Fruit fly (Drosophila melanogaster) whole organism, embryonic: ENCODE results near the gene Cka.

Experiments used
- CG10366 ChIP-seq: fragments of 200-800 bp; sonication (Bioruptor generic); IDR thresholded peaks from 2 replicates; pipeline ENCODE4 v1.3.6; 2022; ENCODE audit warnings: missing biosample characterization, missing genetic modification characterization
- CG11504 ChIP-seq: fragments of 200-800 bp; sonication (Bioruptor generic); optimal IDR thresholded peaks from 3 replicates; lab custom pipeline; 2019; ENCODE audit warnings: missing biosample characterization, mild to moderate bottlenecking, missing genetic modification characterization, moderate library complexity
- CG12071 ChIP-seq: fragments of 200-800 bp; sonication (Bioruptor generic); optimal IDR thresholded peaks from 3 replicates; lab custom pipeline; 2018; ENCODE audit warnings: missing biosample characterization, mild to moderate bottlenecking, missing genetic modification characterization
- CG13296 ChIP-seq: fragments of 200-800 bp; sonication (Bioruptor generic); optimal IDR thresholded peaks from 3 replicates; lab custom pipeline; 2018; ENCODE audit warnings: missing biosample characterization, mild to moderate bottlenecking, missing genetic modification characterization
- CG15011 ChIP-seq: fragments of 200-800 bp; sonication (Bioruptor generic); optimal IDR thresholded peaks from 3 replicates; lab custom pipeline; 2018; ENCODE audit warnings: missing biosample characterization, mild to moderate bottlenecking, missing genetic modification characterization
- CG15479 ChIP-seq: fragments of 200-800 bp; sonication (Bioruptor generic); optimal IDR thresholded peaks from 3 replicates; lab custom pipeline; 2019; ENCODE audit warnings: missing biosample characterization, mild to moderate bottlenecking, missing genetic modification characterization, moderate library complexity
- CG1832 ChIP-seq: fragments of 200-800 bp; sonication (Bioruptor generic); optimal IDR thresholded peaks from 2 replicates; lab custom pipeline; 2017; ENCODE audit warnings: missing biosample characterization, mild to moderate bottlenecking, missing genetic modification characterization, inconsistent platforms
- CG2116 ChIP-seq: fragments of 200-800 bp; sonication (Bioruptor generic); optimal IDR thresholded peaks from 3 replicates; lab custom pipeline; 2018; ENCODE audit warnings: missing biosample characterization, mild to moderate bottlenecking, missing genetic modification characterization
- CG30020 ChIP-seq: fragments of 200-800 bp; optimal IDR thresholded peaks from 2 replicates; lab custom pipeline; 2019; ENCODE audit warnings: missing biosample characterization, mild to moderate bottlenecking, missing genetic modification characterization, moderate library complexity
- CG32772 ChIP-seq: fragments of 200-800 bp; sonication (Bioruptor generic); IDR thresholded peaks from 2 replicates; pipeline ENCODE4 v1.3.6; 2022; ENCODE audit warnings: missing biosample characterization, missing genetic modification characterization
- CG34224 ChIP-seq: fragments of 200-800 bp; sonication (Bioruptor generic); IDR thresholded peaks from 3 replicates; pipeline ENCODE4 v1.3.6; 2022; ENCODE audit warnings: missing biosample characterization, missing genetic modification characterization; ENCODE audit not compliant: partially characterized antibody
- CG34422 ChIP-seq: fragments of 200-800 bp; sonication (Bioruptor generic); IDR thresholded peaks from 3 replicates; pipeline ENCODE4 v1.3.6; 2022; ENCODE audit warnings: missing biosample characterization, missing genetic modification characterization
- CG3847 ChIP-seq: fragments of 200-800 bp; sonication (Bioruptor generic); IDR thresholded peaks from 2 replicates; pipeline ENCODE4 v1.3.6; 2022; ENCODE audit warnings: missing biosample characterization, missing genetic modification characterization
- CG5180 ChIP-seq: fragments of 200-800 bp; sonication (Bioruptor generic); optimal IDR thresholded peaks from 3 replicates; lab custom pipeline; 2017; ENCODE audit warnings: missing biosample characterization, missing genetic modification characterization, mild to moderate bottlenecking, moderate library complexity, missing genetic modification reagents
- CG7357 ChIP-seq: fragments of 200-800 bp; sonication (Bioruptor generic); IDR thresholded peaks from 3 replicates; pipeline ENCODE4 v1.3.6; 2022; ENCODE audit warnings: missing biosample characterization, missing genetic modification characterization
- CG8359 ChIP-seq: fragments of 200-800 bp; sonication (Bioruptor generic); optimal IDR thresholded peaks from 2 replicates; lab custom pipeline; 2017; ENCODE audit warnings: missing biosample characterization, mild to moderate bottlenecking, missing genetic modification characterization, borderline replicate concordance
- Dbx ChIP-seq: fragments of 200-800 bp; sonication (Bioruptor generic); IDR thresholded peaks from 3 replicates; pipeline ENCODE4 v1.3.6; 2022; ENCODE audit warnings: missing biosample characterization, missing genetic modification characterization
- Doc3 ChIP-seq: fragments of 200-800 bp; sonication (Bioruptor generic); IDR thresholded peaks from 3 replicates; pipeline ENCODE4 v1.3.6; 2022; ENCODE audit warnings: missing biosample characterization, missing genetic modification characterization; ENCODE audit not compliant: partially characterized antibody
- HHEX ChIP-seq: fragments of 200-800 bp; sonication (Bioruptor generic); optimal IDR thresholded peaks from 3 replicates; lab custom pipeline; 2017; ENCODE audit warnings: missing biosample characterization, mild to moderate bottlenecking, missing genetic modification characterization, missing genetic modification reagents
- Hmx ChIP-seq: fragments of 200-800 bp; sonication (Bioruptor generic); optimal IDR thresholded peaks from 2 replicates; lab custom pipeline; 2016; ENCODE audit warnings: missing biosample characterization, missing genetic modification characterization
- Kr ChIP-seq: fragments of 200-800 bp; sonication (Bioruptor generic); optimal IDR thresholded peaks from 2 replicates; lab custom pipeline; 2017; ENCODE audit warnings: missing biosample characterization, mild to moderate bottlenecking, missing genetic modification characterization
- Lpt ChIP-seq: fragments of >200 bp; optimal IDR thresholded peaks from 2 replicates; lab custom pipeline; 2018; ENCODE audit warnings: missing biosample characterization, missing genetic modification characterization
- MBD-R2 ChIP-seq: fragments of 200-800 bp; sonication (Bioruptor generic); IDR thresholded peaks from 2 replicates; pipeline ENCODE4 v1.3.6; 2022; ENCODE audit warnings: missing biosample characterization, missing genetic modification characterization
- MESR4 ChIP-seq: fragments of 200-800 bp; sonication (Bioruptor generic); optimal IDR thresholded peaks from 2 replicates; lab custom pipeline; 2018; ENCODE audit warnings: missing biosample characterization, mild to moderate bottlenecking, missing genetic modification characterization, moderate library complexity
- NFAT ChIP-seq: fragments of 200-800 bp; sonication (Bioruptor generic); IDR thresholded peaks from 2 replicates; pipeline ENCODE4 v1.3.6; 2022; ENCODE audit warnings: missing biosample characterization, missing genetic modification characterization
- Opbp ChIP-seq: fragments of 200-800 bp; sonication (Bioruptor generic); IDR thresholded peaks from 3 replicates; pipeline ENCODE4 v1.3.6; 2022; ENCODE audit warnings: missing biosample characterization, missing genetic modification characterization; ENCODE audit not compliant: partially characterized antibody
- PHDP ChIP-seq: fragments of 200-800 bp; sonication (Bioruptor generic); optimal IDR thresholded peaks from 3 replicates; lab custom pipeline; 2018; ENCODE audit warnings: missing biosample characterization, mild to moderate bottlenecking, missing genetic modification characterization, moderate library complexity
- Poxn ChIP-seq: fragments of 200-800 bp; sonication (Bioruptor generic); IDR thresholded peaks from 2 replicates; pipeline ENCODE4 v1.3.6; 2022; ENCODE audit warnings: missing biosample characterization, missing genetic modification characterization
- Rfx ChIP-seq: fragments of 200-800 bp; sonication (Bioruptor generic); IDR thresholded peaks from 2 replicates; pipeline ENCODE4 v1.3.6; 2022; ENCODE audit warnings: missing biosample characterization, missing genetic modification characterization
- Rx ChIP-seq: fragments of 200-800 bp; sonication (Bioruptor generic); IDR thresholded peaks from 2 replicates; pipeline ENCODE4 v1.3.6; 2022; ENCODE audit warnings: missing biosample characterization, missing genetic modification characterization
- Sox102F ChIP-seq: fragments of 200-800 bp; sonication (Bioruptor generic); optimal IDR thresholded peaks from 2 replicates; lab custom pipeline; 2018; ENCODE audit warnings: missing biosample characterization, mild to moderate bottlenecking, missing genetic modification characterization, moderate library complexity
- ab ChIP-seq: fragments of 200-800 bp; sonication (Bioruptor generic); optimal IDR thresholded peaks from 2 replicates; lab custom pipeline; 2016; ENCODE audit warnings: missing biosample characterization, missing genetic modification characterization
- cad ChIP-seq: fragments of >200 bp; optimal IDR thresholded peaks from 2 replicates; lab custom pipeline; 2017; ENCODE audit warnings: missing biosample characterization, missing genetic modification characterization
- cas ChIP-seq: fragments of 200-800 bp; sonication (Bioruptor generic); IDR thresholded peaks from 2 replicates; pipeline ENCODE4 v1.3.6; 2022; ENCODE audit warnings: missing biosample characterization, missing genetic modification characterization
- cato ChIP-seq: fragments of 200-800 bp; sonication (Bioruptor generic); optimal IDR thresholded peaks from 2 replicates; lab custom pipeline; 2016; ENCODE audit warnings: missing biosample characterization, missing genetic modification characterization, borderline replicate concordance
- cg ChIP-seq: fragments of 200-800 bp; sonication (Bioruptor generic); optimal IDR thresholded peaks from 3 replicates; lab custom pipeline; 2019; ENCODE audit warnings: missing biosample characterization, mild to moderate bottlenecking, missing genetic modification characterization, moderate library complexity
- dpn ChIP-seq, 2 experiments: fragments of 200-800 bp; sonication (Bioruptor generic); optimal IDR thresholded peaks; 3 replicates each; lab custom pipeline; 2016; ENCODE audit warnings: missing biosample characterization in 2 of 2, missing genetic modification characterization in 2 of 2
- dysf ChIP-seq: fragments of 200-800 bp; sonication (Bioruptor generic); IDR thresholded peaks from 3 replicates; pipeline ENCODE4 v1.3.6; 2022; ENCODE audit warnings: missing biosample characterization, missing genetic modification characterization
- fd96Cb ChIP-seq: fragments of 200-800 bp; sonication (Bioruptor generic); optimal IDR thresholded peaks from 2 replicates; lab custom pipeline; 2018; ENCODE audit warnings: missing biosample characterization, mild to moderate bottlenecking, missing genetic modification characterization, moderate library complexity
- hkb ChIP-seq, 2 experiments: fragments of 200-800 bp in 1 of 2; fragments of >200 bp in 1 of 2; sonication (Bioruptor generic) in 1 of 2; IDR thresholded peaks in 1 of 2; optimal IDR thresholded peaks in 1 of 2; 2 replicates each; pipeline versions ENCODE4 v1.3.6 to Lab custom; 2017 to 2022; ENCODE audit warnings: missing biosample characterization in 1 of 2, missing genetic modification characterization in 1 of 2
- inv ChIP-seq: fragments of 200-800 bp; sonication (Bioruptor generic); IDR thresholded peaks from 2 replicates; pipeline ENCODE4 v1.3.6; 2022; ENCODE audit warnings: missing biosample characterization, missing genetic modification characterization; ENCODE audit not compliant: partially characterized antibody
- nmo ChIP-seq: fragments of 200-800 bp; sonication (Bioruptor generic); optimal IDR thresholded peaks from 2 replicates; lab custom pipeline; 2018; ENCODE audit warnings: missing biosample characterization, mild to moderate bottlenecking, missing genetic modification characterization, moderate library complexity
- org-1 ChIP-seq: fragments of 200-800 bp; sonication (Bioruptor generic); optimal IDR thresholded peaks from 2 replicates; lab custom pipeline; 2017; ENCODE audit warnings: missing biosample characterization, missing genetic modification characterization
- prd ChIP-seq, 3 experiments: fragments of >200 bp in 2 of 3; fragments of 200-800 bp in 1 of 3; sonication (Bioruptor generic) in 1 of 3; optimal IDR thresholded peaks in 2 of 3; IDR thresholded peaks in 1 of 3; 2 replicates in 2 of 3; 3 replicates in 1 of 3; pipeline versions ENCODE4 v1.3.6 to Lab custom; 2017 to 2022; ENCODE audit warnings: missing biosample characterization in 1 of 3, missing genetic modification characterization in 1 of 3
- pros ChIP-seq: fragments of 200-800 bp; sonication (Bioruptor generic); optimal IDR thresholded peaks from 3 replicates; lab custom pipeline; 2019; ENCODE audit warnings: missing biosample characterization, mild to moderate bottlenecking, missing genetic modification characterization, moderate library complexity
- sc ChIP-seq, 3 experiments: fragments of >200 bp in 2 of 3; fragments of 200-800 bp in 1 of 3; sonication (Bioruptor generic) in 1 of 3; optimal IDR thresholded peaks; 2 replicates in 2 of 3; 3 replicates in 1 of 3; lab custom pipeline; 2017; ENCODE audit warnings: mild to moderate bottlenecking in 1 of 3, missing biosample characterization in 1 of 3, missing genetic modification characterization in 1 of 3, missing genetic modification reagents in 1 of 3
- schlank ChIP-seq: fragments of 200-800 bp; sonication (Bioruptor generic); optimal IDR thresholded peaks from 2 replicates; lab custom pipeline; 2018; ENCODE audit warnings: missing biosample characterization, mild to moderate bottlenecking, missing genetic modification characterization
- sd ChIP-seq: fragments of 200-800 bp; sonication (Bioruptor generic); optimal IDR thresholded peaks from 3 replicates; lab custom pipeline; 2018; ENCODE audit warnings: missing biosample characterization, mild to moderate bottlenecking, missing genetic modification characterization, moderate library complexity
- unpg ChIP-seq: fragments of 200-800 bp; sonication (Bioruptor generic); optimal IDR thresholded peaks from 3 replicates; lab custom pipeline; 2018; ENCODE audit warnings: missing biosample characterization, mild to moderate bottlenecking, missing genetic modification characterization, moderate library complexity

Gene Cka

dm6 chr2L:8040872-8041271 lies 10.4 kb downstream of the Cka start, which contains the start of gene CCDC53 (continued):
- no peak for TF ChIP-seq PHDP (tag; lab: Kevin White, UChicago)
- peak; percentile 21; the same call in 1 of the 3 replicates for TF ChIP-seq CG34224 (GFP tag; lab: Robert Waterston, UW)
- TF ChIP-seq hkb (optimal IDR thresholded peaks at IDR 0.05; lab: Kevin White, UChicago) = no peak
- peak; percentile 32; the same call in 1 of the 2 replicates for TF ChIP-seq hkb (GFP tag; IDR thresholded peaks at IDR 0.05; lab: Robert Waterston, UW)
- no peak for TF ChIP-seq CG7357 (GFP tag; lab: Robert Waterston, UW)
- no peak for TF ChIP-seq cato
- TF ChIP-seq Doc3 = no peak
- no peak for TF ChIP-seq ab
- peak; percentile 31 for TF ChIP-seq MESR4 (GFP tag; lab: Kevin White, UChicago)
- no peak for TF ChIP-seq inv (GFP tag; lab: Robert Waterston, UW)
- no peak for TF ChIP-seq unpg (GFP tag; lab: Kevin White, UChicago)
- no peak for TF ChIP-seq cas (GFP tag; lab: Robert Waterston, UW)
- no peak for TF ChIP-seq sc (optimal IDR thresholded peaks at IDR 0.05; lab: Kevin White, UChicago)
- TF ChIP-seq sc (GFP tag; optimal IDR thresholded peaks at IDR 0.05; lab: Kevin White, UChicago) = no peak
- TF ChIP-seq CG30020 (tag; lab: Kevin White, UChicago) = no peak
- no peak for TF ChIP-seq CG11504
- no peak for TF ChIP-seq nmo (GFP tag; lab: Kevin White, UChicago)
- no peak for TF ChIP-seq dysf (GFP tag; lab: Robert Waterston, UW)
- no peak for TF ChIP-seq CG10366 (GFP tag; lab: Robert Waterston, UW)
- TF ChIP-seq pros (GFP tag; lab: Kevin White, UChicago) = no peak
- TF ChIP-seq Rx (GFP tag; lab: Robert Waterston, UW) = no peak
- TF ChIP-seq CG8359 = no peak
- TF ChIP-seq CG1832 (GFP tag; lab: Kevin White, UChicago) = no peak
- TF ChIP-seq CG32772 (GFP tag; lab: Robert Waterston, UW) = no peak
- TF ChIP-seq Lpt (GFP tag; lab: Kevin White, UChicago) = no peak
- TF ChIP-seq sd = no peak
- no peak for TF ChIP-seq org-1 (GFP tag; lab: Kevin White, UChicago)
- TF ChIP-seq CG5180 (GFP tag; lab: Kevin White, UChicago) = no peak
- no peak for TF ChIP-seq dpn (GFP tag; optimal IDR thresholded peaks at IDR 0.05; lab: Kevin White, UChicago)
- no peak for TF ChIP-seq HHEX (GFP tag; lab: Kevin White, UChicago)
- no peak for TF ChIP-seq NFAT (GFP tag; lab: Robert Waterston, UW)
- no peak for TF ChIP-seq Sox102F (GFP tag; lab: Kevin White, UChicago)
- TF ChIP-seq CG34422 = no peak
- no peak for TF ChIP-seq CG15479
- TF ChIP-seq Dbx (GFP tag; lab: Robert Waterston, UW) = no peak
- no peak for TF ChIP-seq Kr
- TF ChIP-seq Hmx (GFP tag; lab: Kevin White, UChicago) = no peak

dm6 chr2L:8042645-8043281 lies 12.2 kb downstream of the Cka start, which contains the start of gene RpL36A:
RpL36A (minus strand) TSS chr2L:8042909.
- TF ChIP-seq schlank (tag; lab: Kevin White, UChicago) (peak; percentile 68), MBD-R2 (peak; percentile 24; the same call in 1 of the 2 replicates), CG34422 (0 out of 3 replicates have a peak, but pooled peaks have one; percentile 39), cad (GFP tag; lab: Kevin White, UChicago) (no peak), Opbp (peak; percentile 94), prd (optimal IDR thresholded peaks at IDR 0.05; lab: Kevin White, UChicago) (no peak), prd (GFP tag; IDR thresholded peaks at IDR 0.05; lab: Robert Waterston, UW) (no peak), Rfx (peak; percentile 81), CG15011 (GFP tag; lab: Kevin White, UChicago) (no peak), CG2116 (GFP tag; lab: Kevin White, UChicago) (peak; percentile 85), CG3847 (GFP tag; lab: Robert Waterston, UW) (peak; percentile 50), cg (GFP tag; lab: Kevin White, UChicago) (no peak), CG13296 (GFP tag; lab: Kevin White, UChicago) (peak; percentile 75), Poxn (GFP tag; lab: Robert Waterston, UW) (no peak), fd96Cb (no peak), CG12071 (GFP tag; lab: Kevin White, UChicago) (peak; percentile 75)
